Worm (Caenorhabditis elegans) whole organism, mixed stage, embryonic: ENCODE measurements around the gene F53A9.1.

Source experiments
- M03D4.4 ChIP-seq: sonication (generic microtip); optimal IDR thresholded peaks from 2 replicates; lab custom pipeline; 2017; ENCODE audit warnings: mild to moderate bottlenecking, missing genetic modification characterization, missing compliant biosample characterization
- bed-3 ChIP-seq: fragments of 200-800 bp; sonication (Bioruptor generic); optimal IDR thresholded peaks from 3 replicates; lab custom pipeline; 2018; ENCODE audit warnings: mild to moderate bottlenecking, missing genetic modification characterization, moderate library complexity, missing compliant biosample characterization
- blmp-1 ChIP-seq: fragments of 150-350 bp; optimal IDR thresholded peaks from 2 replicates; lab custom pipeline; 2014; ENCODE audit warnings: missing biosample characterization, missing genetic modification characterization
- ceh-43 ChIP-seq: fragments of 200-800 bp; sonication (Bioruptor generic); optimal IDR thresholded peaks from 2 replicates; lab custom pipeline; 2018; ENCODE audit warnings: mild to moderate bottlenecking, missing genetic modification characterization, moderate library complexity, missing compliant biosample characterization
- ceh-83 ChIP-seq: fragments of 200-800 bp; sonication (Bioruptor generic); optimal IDR thresholded peaks from 2 replicates; lab custom pipeline; 2018; ENCODE audit warnings: mild to moderate bottlenecking, missing genetic modification characterization, missing compliant biosample characterization
- ces-1 ChIP-seq: fragments of 150-350 bp; optimal IDR thresholded peaks from 2 replicates; lab custom pipeline; 2014; ENCODE audit warnings: missing biosample characterization, missing genetic modification reagents, missing genetic modification characterization
- cnd-1 ChIP-seq: fragments of 200-800 bp; sonication (Bioruptor generic); optimal IDR thresholded peaks from 2 replicates; lab custom pipeline; 2018; ENCODE audit warnings: mild to moderate bottlenecking, missing genetic modification characterization, missing compliant biosample characterization
- drap-1 ChIP-seq: fragments of 200-800 bp; sonication (Bioruptor generic); optimal IDR thresholded peaks from 3 replicates; lab custom pipeline; 2018; ENCODE audit warnings: mild to moderate bottlenecking, missing genetic modification characterization, missing compliant biosample characterization
- elt-1 ChIP-seq: sonication (generic microtip); optimal IDR thresholded peaks from 2 replicates; lab custom pipeline; 2017; ENCODE audit warnings: missing genetic modification characterization, mild to moderate bottlenecking, missing compliant biosample characterization, antibody characterized with exemption, moderate library complexity, borderline replicate concordance; ENCODE audit not compliant: insufficient read depth
- elt-3 ChIP-seq: fragments of 150-350 bp; optimal IDR thresholded peaks from 2 replicates; lab custom pipeline; 2014; ENCODE audit warnings: missing biosample characterization, missing genetic modification characterization
- flh-1 ChIP-seq: fragments of 200-800 bp; sonication (Bioruptor generic); optimal IDR thresholded peaks from 2 replicates; lab custom pipeline; 2018; ENCODE audit warnings: mild to moderate bottlenecking, missing genetic modification characterization, moderate library complexity, missing compliant biosample characterization
- ham-2 ChIP-seq: fragments of 200-800 bp; sonication (Bioruptor generic); optimal IDR thresholded peaks from 2 replicates; lab custom pipeline; 2018; ENCODE audit warnings: mild to moderate bottlenecking, missing genetic modification characterization, missing compliant biosample characterization
- hlh-1 ChIP-seq: fragments of 150-350 bp; optimal IDR thresholded peaks from 2 replicates; lab custom pipeline; 2014; ENCODE audit warnings: missing biosample characterization, missing genetic modification reagents, missing genetic modification characterization
- lsy-2 ChIP-seq: fragments of 150-350 bp; optimal IDR thresholded peaks from 2 replicates; lab custom pipeline; 2014; ENCODE audit warnings: missing biosample characterization, missing genetic modification characterization
- mab-5 ChIP-seq: fragments of 150-350 bp; optimal IDR thresholded peaks from 2 replicates; lab custom pipeline; 2014; ENCODE audit warnings: missing biosample characterization, missing genetic modification characterization
- mls-2 ChIP-seq: sonication (generic microtip); optimal IDR thresholded peaks from 2 replicates; lab custom pipeline; 2016; ENCODE audit warnings: mild to moderate bottlenecking, missing genetic modification characterization, moderate library complexity, missing compliant biosample characterization
- nhr-237 ChIP-seq: fragments of 150-350 bp; optimal IDR thresholded peaks from 2 replicates; lab custom pipeline; 2014; ENCODE audit warnings: missing biosample characterization, missing genetic modification characterization
- nhr-76 ChIP-seq: sonication (generic microtip); optimal IDR thresholded peaks from 2 replicates; lab custom pipeline; 2017; ENCODE audit warnings: missing biosample characterization, missing genetic modification characterization
- pha-4 ChIP-seq: fragments of 150-350 bp; optimal IDR thresholded peaks from 2 replicates; lab custom pipeline; 2018; ENCODE audit warnings: missing biosample characterization, missing genetic modification reagents, missing genetic modification characterization
- sem-2 ChIP-seq: fragments of 200-800 bp; sonication (Bioruptor generic); optimal IDR thresholded peaks from 2 replicates; lab custom pipeline; 2018; ENCODE audit warnings: mild to moderate bottlenecking, missing genetic modification characterization, missing compliant biosample characterization
- snpc-4 ChIP-seq: fragments of 150-350 bp; optimal IDR thresholded peaks from 2 replicates; lab custom pipeline; 2014; ENCODE audit warnings: missing biosample characterization, missing genetic modification characterization
- sptf-1 ChIP-seq: sonication (generic microtip); optimal IDR thresholded peaks from 2 replicates; lab custom pipeline; 2017; ENCODE audit warnings: mild to moderate bottlenecking, missing genetic modification characterization, moderate library complexity, missing compliant biosample characterization
- tbx-8 ChIP-seq: fragments of 200-800 bp; sonication (Bioruptor generic); optimal IDR thresholded peaks from 2 replicates; lab custom pipeline; 2018; ENCODE audit warnings: mild to moderate bottlenecking, missing genetic modification characterization, moderate library complexity, missing compliant biosample characterization
- unc-120 ChIP-seq: sonication (generic microtip); optimal IDR thresholded peaks from 2 replicates; lab custom pipeline; 2017; ENCODE audit warnings: missing genetic modification characterization, missing compliant biosample characterization; ENCODE audit not compliant: poor library complexity, severe bottlenecking
- unc-39 ChIP-seq: fragments of 150-350 bp; optimal IDR thresholded peaks from 2 replicates; lab custom pipeline; 2014; ENCODE audit warnings: missing biosample characterization, missing genetic modification characterization
- unc-62 ChIP-seq: fragments of 150-350 bp; optimal IDR thresholded peaks from 2 replicates; lab custom pipeline; 2014; ENCODE audit warnings: missing biosample characterization, missing genetic modification reagents, missing genetic modification characterization
- zip-8 ChIP-seq: fragments of 150-350 bp; optimal IDR thresholded peaks from 2 replicates; lab custom pipeline; 2014; ENCODE audit warnings: missing biosample characterization, missing genetic modification characterization
- ztf-11 ChIP-seq: fragments of 150-350 bp; optimal IDR thresholded peaks from 2 replicates; lab custom pipeline; 2014; ENCODE audit warnings: missing biosample characterization, missing genetic modification characterization

F53A9.1 gene

DNA sequence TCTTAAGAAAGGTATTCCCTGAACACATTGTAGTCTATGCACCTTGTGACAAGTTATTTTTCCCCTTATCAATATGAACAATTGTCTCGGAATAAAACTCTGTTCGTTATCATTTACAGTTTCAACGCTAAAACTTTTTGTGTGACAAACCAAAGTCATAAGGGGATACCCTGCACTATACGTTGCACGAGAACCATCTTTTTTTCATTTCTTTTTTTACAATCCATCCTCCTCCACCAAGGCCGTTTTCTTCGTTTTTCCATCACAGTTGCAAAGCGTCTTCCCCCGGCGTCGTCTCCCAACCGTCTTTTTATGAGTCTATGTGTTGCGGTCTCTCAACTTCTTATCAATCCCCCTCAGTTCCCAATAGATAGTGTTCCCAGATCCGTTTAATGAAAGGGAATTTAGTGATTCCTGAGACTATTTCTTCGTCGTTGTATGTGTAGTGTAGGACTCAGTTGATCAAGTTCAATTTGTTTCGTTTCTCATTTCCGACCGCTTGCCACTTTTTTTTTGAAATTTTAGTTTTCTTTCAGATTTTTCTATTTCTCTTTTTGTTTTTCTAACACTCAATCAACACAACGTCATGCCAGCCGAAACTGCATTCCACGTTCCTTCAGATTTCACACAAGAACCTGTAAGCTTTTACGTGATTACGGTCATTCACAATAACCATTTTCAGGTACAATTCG lies 35.2 kb upstream of the F53A9.1 start:
- TF ChIP-seq ham-2 (GFP tag; lab: Kevin White, UChicago) (no peak), ztf-11 (tag; lab: Kevin White, UChicago) (no peak), ces-1 (GFP tag; lab: Kevin White, UChicago) (no peak), nhr-237 (tag; lab: Kevin White, UChicago) (no peak), ceh-43 (GFP tag; lab: Kevin White, UChicago) (no peak), M03D4.4 (no peak), unc-120 (no peak), drap-1 (no peak), elt-1 (no peak), pha-4 (tag; lab: Kevin White, UChicago) (no peak), unc-39 (tag; lab: Kevin White, UChicago) (no peak), ceh-83 (no peak), blmp-1 (tag; lab: Kevin White, UChicago) (no peak), hlh-1 (tag; lab: Kevin White, UChicago) (no peak), sptf-1 (tag; lab: Kevin White, UChicago) (no peak), sem-2 (GFP tag; lab: Kevin White, UChicago) (no peak)
- TF ChIP-seq, all 35 proteins: peak for 0

DNA sequence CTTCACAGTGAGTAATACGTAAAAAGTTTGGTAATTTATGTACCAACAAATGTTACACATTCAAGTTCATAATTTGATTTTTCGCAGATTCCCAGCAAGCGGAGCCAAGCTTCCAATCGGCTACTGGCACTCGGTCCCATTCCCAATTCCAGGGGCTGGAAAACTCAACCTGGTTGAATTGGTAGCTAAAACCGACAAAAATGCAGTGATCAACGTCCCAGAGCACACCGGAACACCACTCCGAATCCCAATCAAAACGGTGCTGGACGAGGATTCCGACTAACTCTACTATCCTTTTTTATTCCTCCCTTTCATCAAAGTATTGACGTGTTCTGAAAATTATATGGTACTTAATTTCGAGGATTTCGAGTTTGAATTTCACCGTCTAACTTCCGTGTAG lies 34.1 kb upstream of the F53A9.1 start:
- TF ChIP-seq snpc-4 (no peak), ces-1 (GFP tag; lab: Kevin White, UChicago) (no peak), hlh-1 (tag; lab: Kevin White, UChicago) (no peak), ham-2 (GFP tag; lab: Kevin White, UChicago) (no peak), cnd-1 (tag; lab: Kevin White, UChicago) (no peak), M03D4.4 (no peak), nhr-76 (no peak), ceh-83 (no peak), pha-4 (tag; lab: Kevin White, UChicago) (no peak), unc-62 (GFP tag; lab: Kevin White, UChicago) (no peak), ztf-11 (tag; lab: Kevin White, UChicago) (no peak), elt-3 (tag; lab: Kevin White, UChicago) (no peak), unc-39 (tag; lab: Kevin White, UChicago) (no peak), lsy-2 (tag; lab: Kevin White, UChicago) (no peak), tbx-8 (no peak), unc-120 (no peak), flh-1 (GFP tag; lab: Kevin White, UChicago) (no peak), mab-5 (tag; lab: Kevin White, UChicago) (no peak)
- TF ChIP-seq, all 35 proteins: peak for 0

DNA sequence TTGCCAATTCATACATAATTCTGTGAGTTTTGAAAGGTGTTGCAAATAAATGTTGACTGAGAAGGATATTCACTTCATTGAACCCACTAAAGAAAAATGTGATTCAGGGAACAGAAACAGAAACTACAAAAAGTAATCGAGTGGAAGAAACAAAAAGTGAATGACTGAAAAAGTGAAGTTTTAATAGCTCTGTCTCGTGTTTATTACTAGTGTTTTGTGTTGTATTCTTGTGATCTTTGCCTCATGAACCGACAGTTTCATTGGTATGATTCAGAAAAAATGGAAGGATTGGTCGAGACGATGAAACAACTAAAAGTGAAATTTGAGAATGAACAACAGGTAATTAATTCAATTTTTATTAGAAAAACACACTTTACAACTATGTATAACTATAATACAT lies 33.5 kb upstream of the F53A9.1 start:
- TF ChIP-seq sem-2 (GFP tag; lab: Kevin White, UChicago) (no peak), ztf-11 (tag; lab: Kevin White, UChicago) (no peak), zip-8 (no peak)

DNA sequence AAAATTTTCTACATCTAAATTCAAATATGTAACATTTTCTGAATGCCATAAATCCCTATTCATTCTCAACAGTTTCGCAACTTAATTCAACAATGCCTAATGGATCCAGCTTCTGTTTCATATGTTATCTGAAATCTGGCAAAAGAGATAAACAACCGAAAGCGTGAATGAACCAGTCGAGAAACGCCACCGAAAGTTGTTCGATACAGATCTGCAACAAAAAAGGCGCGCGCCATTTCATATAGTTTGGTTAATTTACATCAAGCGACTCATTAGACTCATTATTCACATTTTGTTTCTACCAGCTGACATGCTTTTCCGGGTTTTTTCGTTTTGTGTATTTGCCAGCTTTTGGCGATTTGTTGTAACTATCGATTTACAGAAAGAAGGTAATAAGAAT lies 29.8 kb upstream of the F53A9.1 start, which contains the start of gene K09E2.1:
K09E2.1 (plus strand) TSS at position 301 of the 400 bp plus-strand sequence.
- TF ChIP-seq ceh-83 (no peak), mls-2 (no peak), blmp-1 (tag; lab: Kevin White, UChicago) (no peak), hlh-1 (tag; lab: Kevin White, UChicago) (no peak), unc-39 (tag; lab: Kevin White, UChicago) (no peak)
- TF ChIP-seq, all 35 proteins: peak for 0

DNA sequence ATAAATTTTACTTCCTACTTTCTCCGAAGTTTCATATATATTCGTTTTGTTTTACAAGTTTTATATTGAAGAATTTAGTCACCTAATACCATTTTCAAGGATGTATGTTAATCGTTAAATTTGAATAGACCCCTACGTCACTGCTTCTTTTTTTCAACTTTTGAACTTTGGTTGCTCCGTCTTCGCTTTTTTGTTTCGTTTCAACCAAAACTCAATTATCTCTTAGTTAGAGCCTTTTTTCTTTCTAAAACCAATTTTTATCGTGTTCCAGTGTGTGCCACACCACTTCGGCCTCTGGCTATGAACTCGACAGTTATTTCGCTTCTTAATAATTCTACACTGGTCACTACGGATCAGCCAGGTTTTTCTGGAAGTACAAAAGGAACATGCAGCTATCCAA lies 13.9 kb upstream of the F53A9.1 start, which contains the start of gene frpr-8:
frpr-8 (plus strand) TSS at position 301 of the 400 bp plus-strand sequence.
- TF ChIP-seq mab-5 (tag; lab: Kevin White, UChicago) (no peak), elt-1 (no peak), bed-3 (GFP tag; lab: Kevin White, UChicago) (no peak), pha-4 (tag; lab: Kevin White, UChicago) (no peak), snpc-4 (no peak)
